Fruit fly (Drosophila melanogaster) S2 (cell line): ENCODE data around the gene CG43630.

Experiments used
- CG8478 ChIP-seq: fragments of >200 bp; optimal IDR thresholded peaks from 2 replicates; lab custom pipeline; 2018
- CTCF ChIP-seq, 2 experiments: fragments of >200 bp; optimal IDR thresholded peaks; 2 replicates each; lab custom pipeline; 2018

DNA sequence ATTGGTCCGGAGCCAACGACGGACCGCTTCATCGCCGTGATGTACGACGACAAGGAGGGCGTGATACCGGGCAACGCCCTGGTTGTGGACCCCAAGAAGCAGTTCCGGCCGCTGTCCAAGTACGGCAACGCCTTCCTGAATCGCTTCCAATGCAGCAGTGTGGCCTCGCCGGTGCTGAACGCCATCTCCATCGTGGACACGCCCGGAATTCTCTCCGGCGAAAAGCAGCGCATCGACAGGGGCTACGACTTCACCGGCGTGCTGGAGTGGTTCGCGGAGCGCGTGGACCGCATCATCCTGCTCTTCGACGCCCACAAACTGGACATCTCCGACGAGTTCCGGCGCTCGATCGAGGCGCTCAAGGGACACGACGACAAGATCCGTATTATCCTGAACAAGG lies 22.3 kb upstream of the CG43630 start:
- TF ChIP-seq CG8478 (lab: Kevin White, UChicago), result no peak
- no peak for TF ChIP-seq CTCF (optimal IDR thresholded peaks at IDR 0.05; lab: Kevin White, UChicago)
